Worm (Caenorhabditis elegans) whole organism, early embryonic: Measurements from ENCODE around the gene acs-17.

Experiments
- B0310.2 ChIP-seq: sonication (generic microtip); optimal IDR thresholded peaks from 2 replicates; lab custom pipeline; 2016; ENCODE audit warnings: mild to moderate bottlenecking, missing genetic modification characterization, missing compliant biosample characterization
- F13C5.2 ChIP-seq: sonication (generic microtip); optimal IDR thresholded peaks from 2 replicates; lab custom pipeline; 2017; ENCODE audit warnings: mild to moderate bottlenecking, missing genetic modification characterization, inconsistent platforms, missing compliant biosample characterization
- aly-1 ChIP-seq: sonication (generic microtip); optimal IDR thresholded peaks from 2 replicates; lab custom pipeline; 2016; ENCODE audit warnings: missing genetic modification characterization, missing compliant biosample characterization
- ama-1 ChIP-seq: fragments of 150-350 bp; optimal IDR thresholded peaks from 2 replicates; lab custom pipeline; 2014
- ets-7 ChIP-seq: sonication (generic microtip); optimal IDR thresholded peaks from 2 replicates; lab custom pipeline; 2016; ENCODE audit warnings: missing genotype, missing genetic modification characterization, missing compliant biosample characterization
- flt-1 ChIP-seq: fragments of 200-800 bp; sonication (Bioruptor generic); IDR thresholded peaks from 2 replicates; pipeline ENCODE4 v1.3.6; 2022; ENCODE audit warnings: missing genetic modification characterization, missing compliant biosample characterization
- hmg-4 ChIP-seq: fragments of 200-800 bp; sonication (Bioruptor generic); optimal IDR thresholded peaks from 2 replicates; lab custom pipeline; 2018; ENCODE audit warnings: mild to moderate bottlenecking, missing genetic modification characterization, missing compliant biosample characterization
- pes-1 ChIP-seq: fragments of 200-800 bp; sonication (Bioruptor generic); IDR thresholded peaks from 2 replicates; pipeline ENCODE4 v1.3.6; 2022; ENCODE audit warnings: missing genetic modification reagents, missing genetic modification characterization, missing compliant biosample characterization
- tbx-37 ChIP-seq: fragments of 200-800 bp; sonication (Bioruptor generic); conservative IDR thresholded peaks from 2 replicates; pipeline ENCODE4 v1.3.6; 2022; ENCODE audit warnings: missing genetic modification reagents, missing genetic modification characterization, missing compliant biosample characterization
- tra-4 ChIP-seq: sonication (generic microtip); optimal IDR thresholded peaks from 2 replicates; lab custom pipeline; 2017; ENCODE audit warnings: missing genetic modification characterization, missing compliant biosample characterization

DNA sequence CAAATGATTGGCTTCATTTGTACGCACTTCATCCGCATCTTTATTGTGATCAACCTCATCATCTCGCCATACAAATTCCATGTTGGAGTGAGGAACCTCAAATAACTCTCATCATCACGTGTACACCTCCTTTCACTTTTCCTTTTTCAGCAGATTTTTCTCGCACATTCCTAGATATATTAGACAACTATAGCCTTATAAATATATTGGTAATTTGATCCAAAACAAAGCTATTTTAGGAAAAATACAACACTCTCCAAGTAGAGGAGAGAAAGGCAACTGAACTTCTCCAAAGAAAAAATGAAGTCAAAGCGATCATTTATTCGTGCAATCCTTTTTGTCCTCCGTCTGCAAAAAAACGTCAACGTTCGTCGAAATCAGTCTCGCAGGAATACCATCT lies 14.5 kb upstream of the acs-17 start, which contains the start of gene R07E4.1:
- TF ChIP-seq F13C5.2 = no peak
- no peak for TF ChIP-seq pes-1
- TF ChIP-seq ama-1 (lab: Kevin White, UChicago) = no peak
- no peak for TF ChIP-seq aly-1 (tag; lab: Kevin White, UChicago)
- no peak for TF ChIP-seq flt-1 (GFP tag; lab: Robert Waterston, UW)
- TF ChIP-seq B0310.2 = no peak
- TF ChIP-seq hmg-4 = no peak
- TF ChIP-seq tra-4 = no peak
- no peak for TF ChIP-seq tbx-37 (GFP tag; lab: Robert Waterston, UW)
- TF ChIP-seq ets-7 (tag; lab: Kevin White, UChicago) = no peak
